Fruit fly (Drosophila melanogaster): Measurements from ENCODE around the gene CG13040.

DNA sequence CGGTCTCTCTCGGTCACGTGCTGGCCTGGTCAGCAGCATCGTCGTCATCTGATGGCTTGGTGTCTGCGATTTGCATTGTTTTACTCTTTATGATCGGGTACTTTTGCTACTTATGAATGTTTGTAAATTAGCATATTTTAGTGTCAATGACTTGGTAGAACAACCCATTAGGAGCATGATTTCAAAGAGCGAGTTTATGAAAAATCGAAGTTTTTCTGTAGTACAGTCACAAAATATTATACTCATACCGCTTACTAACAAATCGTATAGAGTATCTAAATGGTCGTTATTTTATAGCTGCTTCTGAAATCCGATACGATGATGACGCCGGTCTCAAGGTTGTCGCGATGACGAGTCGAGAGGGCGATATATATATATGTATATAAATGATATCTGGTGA, 40.3 kb downstream of the CG13040 start:
- TF ChIP-seq Hr96 (GFP tag; optimal IDR thresholded peaks at IDR 0.05), result no peak
- no peak for TF ChIP-seq Mnt (GFP tag; optimal IDR thresholded peaks at IDR 0.05)
- no peak for TF ChIP-seq tj (GFP tag; optimal IDR thresholded peaks at IDR 0.05)
- no peak for TF ChIP-seq CG1620 (GFP tag; optimal IDR thresholded peaks at IDR 0.05)
- TF ChIP-seq kay (GFP tag; ENCODE audit: borderline replicate concordance), result no peak
- no peak for TF ChIP-seq bab1 (GFP tag; optimal IDR thresholded peaks at IDR 0.05)
- TF ChIP-seq cnc (optimal IDR thresholded peaks at IDR 0.05), result no peak
- no peak for TF ChIP-seq CG11617 (GFP tag; optimal IDR thresholded peaks at IDR 0.05)
- no peak for TF ChIP-seq CG7101 (tag; optimal IDR thresholded peaks at IDR 0.05)
- no peak for TF ChIP-seq CG14711 (tag; optimal IDR thresholded peaks at IDR 0.05)
- no peak for TF ChIP-seq cic (GFP tag; optimal IDR thresholded peaks at IDR 0.05)
- no peak for TF ChIP-seq ovo (GFP tag; optimal IDR thresholded peaks at IDR 0.05)
- TF ChIP-seq Crg-1 (GFP tag; optimal IDR thresholded peaks at IDR 0.05), result no peak
- no peak for TF ChIP-seq CG12768 (GFP tag; optimal IDR thresholded peaks at IDR 0.05)

Data from whole organism, adult.